Fruit fly (Drosophila melanogaster) whole organism, pupa: ENCODE measurements around the gene CG10035.

Experiments
- CG10348 ChIP-seq: fragments of 200-800 bp; sonication (Bioruptor generic); IDR thresholded peaks from 2 replicates; pipeline ENCODE4 v1.3.6; 2022; ENCODE audit warnings: missing biosample characterization, missing genetic modification characterization
- CG12605 ChIP-seq: fragments of 200-800 bp; sonication (Bioruptor generic); IDR thresholded peaks from 2 replicates; pipeline ENCODE4 v1.3.6; 2022; ENCODE audit warnings: missing biosample characterization, missing genetic modification characterization
- CG13204 ChIP-seq: fragments of 200-800 bp; sonication (Bioruptor generic); optimal IDR thresholded peaks from 2 replicates; lab custom pipeline; 2018; ENCODE audit warnings: missing biosample characterization, mild to moderate bottlenecking, missing genetic modification characterization, moderate library complexity
- CG14655 ChIP-seq: fragments of 200-800 bp; sonication (Bioruptor generic); optimal IDR thresholded peaks from 3 replicates; lab custom pipeline; 2017; ENCODE audit warnings: mild to moderate bottlenecking, missing biosample characterization, missing genetic modification reagents, missing genetic modification characterization
- CG17806 ChIP-seq: fragments of 200-800 bp; sonication (Bioruptor generic); optimal IDR thresholded peaks from 2 replicates; lab custom pipeline; 2018; ENCODE audit warnings: missing biosample characterization, mild to moderate bottlenecking, missing genetic modification characterization, moderate library complexity
- CG32121 ChIP-seq: fragments of 200-800 bp; sonication (Bioruptor generic); IDR thresholded peaks from 2 replicates; pipeline ENCODE4 v1.3.6; 2022; ENCODE audit warnings: missing biosample characterization, missing genetic modification characterization
- CG34367 ChIP-seq: fragments of 200-800 bp; sonication (Bioruptor generic); optimal IDR thresholded peaks from 2 replicates; lab custom pipeline; 2018; ENCODE audit warnings: missing biosample characterization, mild to moderate bottlenecking, missing genetic modification characterization
- CG4496 ChIP-seq: fragments of 200-800 bp; sonication (Bioruptor generic); IDR thresholded peaks from 3 replicates; pipeline ENCODE4 v1.3.6; 2022; ENCODE audit warnings: missing biosample characterization, missing genetic modification characterization
- CG8159 ChIP-seq: fragments of 200-800 bp; sonication (Bioruptor generic); optimal IDR thresholded peaks from 3 replicates; lab custom pipeline; 2018; ENCODE audit warnings: missing biosample characterization, mild to moderate bottlenecking, missing genetic modification characterization, moderate library complexity
- CG8301 ChIP-seq: fragments of 200-800 bp; sonication (Bioruptor generic); optimal IDR thresholded peaks from 2 replicates; lab custom pipeline; 2018; ENCODE audit warnings: missing biosample characterization, mild to moderate bottlenecking, missing genetic modification characterization
- CG9948 ChIP-seq: fragments of 200-800 bp; sonication (Bioruptor generic); optimal IDR thresholded peaks from 2 replicates; lab custom pipeline; 2018; ENCODE audit warnings: missing biosample characterization, mild to moderate bottlenecking, missing genetic modification characterization, moderate library complexity
- D1 ChIP-seq: fragments of 200-800 bp; sonication (Bioruptor generic); optimal IDR thresholded peaks from 2 replicates; lab custom pipeline; 2018; ENCODE audit warnings: missing biosample characterization, mild to moderate bottlenecking, missing genetic modification characterization, moderate library complexity
- EcR ChIP-seq: fragments of 200-800 bp; sonication (Bioruptor generic); optimal IDR thresholded peaks from 3 replicates; lab custom pipeline; 2019; ENCODE audit warnings: missing biosample characterization, missing genetic modification characterization, mild to moderate bottlenecking, moderate library complexity, missing genetic modification reagents
- Ets98B ChIP-seq: fragments of 200-800 bp; sonication (Bioruptor generic); IDR thresholded peaks from 2 replicates; pipeline ENCODE4 v1.3.6; 2022; ENCODE audit warnings: missing biosample characterization, missing genetic modification characterization
- Pif1A ChIP-seq: fragments of 200-800 bp; sonication (Bioruptor generic); optimal IDR thresholded peaks from 3 replicates; lab custom pipeline; 2016; ENCODE audit warnings: missing biosample characterization, missing genetic modification characterization
- Pif1B ChIP-seq: fragments of 200-800 bp; sonication (Bioruptor generic); optimal IDR thresholded peaks from 3 replicates; lab custom pipeline; 2016; ENCODE audit warnings: missing biosample characterization, missing genetic modification characterization
- Snoo ChIP-seq: fragments of 200-800 bp; sonication (Bioruptor generic); optimal IDR thresholded peaks from 3 replicates; lab custom pipeline; 2017; ENCODE audit warnings: missing biosample characterization, mild to moderate bottlenecking, missing genetic modification characterization, inconsistent platforms
- fd96Ca ChIP-seq: fragments of 200-800 bp; sonication (Bioruptor generic); IDR thresholded peaks from 3 replicates; pipeline ENCODE4 v1.3.6; 2022; ENCODE audit warnings: missing biosample characterization, missing genetic modification characterization
- gl ChIP-seq: fragments of 200-800 bp; sonication (Bioruptor generic); optimal IDR thresholded peaks from 2 replicates; lab custom pipeline; 2018; ENCODE audit warnings: missing biosample characterization, mild to moderate bottlenecking, missing genetic modification characterization
- rn ChIP-seq: fragments of 200-800 bp; sonication (Bioruptor generic); IDR thresholded peaks from 2 replicates; pipeline ENCODE4 v1.3.6; 2022; ENCODE audit warnings: missing biosample characterization, missing genetic modification characterization

CG10035 gene

dm6 chr3R:12385949-12386348 lies 3.5 kb upstream of the CG10035 start, which contains the start of gene Sol1:
Gene Sol1, plus strand, starts transcription at chr3R:12386249.
- no peak for TF ChIP-seq CG10348 (GFP tag; lab: Robert Waterston, UW)

DNA sequence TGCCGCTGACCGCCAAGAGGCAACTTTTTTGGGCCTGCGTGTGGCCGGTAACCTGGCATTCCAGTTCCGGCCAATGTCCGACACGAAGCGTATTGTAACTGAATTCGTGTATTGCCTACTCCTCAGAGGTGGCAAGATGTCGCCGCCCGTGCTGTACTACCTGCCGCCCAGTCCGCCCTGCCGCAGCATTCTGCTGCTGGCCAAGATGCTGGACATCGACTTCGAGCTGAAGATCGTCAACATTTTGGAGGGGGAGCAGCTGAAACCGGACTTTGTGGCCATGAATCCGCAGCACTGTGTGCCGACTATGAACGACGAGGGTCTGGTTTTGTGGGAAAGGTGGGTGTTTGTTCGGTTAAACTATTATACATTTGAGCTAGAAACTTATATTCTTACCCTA lies 1.8 kb upstream of the CG10035 start:
- peak; percentile 84 for TF ChIP-seq CG4496 (GFP tag; lab: Robert Waterston, UW)
- TF ChIP-seq Ets98B, result peak; percentile 12; the same call in 1 of the 2 replicates
- TF ChIP-seq CG8159 (tag; lab: Kevin White, UChicago), result no peak

dm6 chr3R:12383784-12384183 lies 1.3 kb upstream of the CG10035 start:
- TF ChIP-seq fd96Ca, result no peak
- TF ChIP-seq D1 (tag; lab: Kevin White, UChicago), result peak; percentile 71
- TF ChIP-seq CG32121 (GFP tag; lab: Robert Waterston, UW), result no peak

dm6 chr3R:12383036-12383435 lies 545 bp upstream of the CG10035 start, which contains the start of gene GstD11:
Gene GstD11, plus strand, starts transcription at chr3R:12383336.
- no peak for TF ChIP-seq CG17806 (tag; lab: Kevin White, UChicago)
- TF ChIP-seq CG8159 (tag; lab: Kevin White, UChicago), result no peak
- TF ChIP-seq CG4496 (GFP tag; lab: Robert Waterston, UW), result no peak
- no peak for TF ChIP-seq CG14655 (GFP tag; lab: Kevin White, UChicago)
- no peak for TF ChIP-seq Pif1B (GFP tag; lab: Kevin White, UChicago)
- no peak for TF ChIP-seq Pif1A (GFP tag; lab: Kevin White, UChicago)
- no peak for TF ChIP-seq CG8301 (tag; lab: Kevin White, UChicago)
- TF ChIP-seq rn (GFP tag; lab: Robert Waterston, UW), result no peak
- TF ChIP-seq CG9948 (tag; lab: Kevin White, UChicago), result no peak

dm6 chr3R:12381130-12381700 lies 1.3 kb downstream of the CG10035 start:
- TF ChIP-seq CG8301 (tag; lab: Kevin White, UChicago) (peak; percentile 73), CG12605 (no peak; the same call in 1 of the 2 replicates), EcR (GFP tag; lab: Kevin White, UChicago) (peak; percentile 58), CG4496 (GFP tag; lab: Robert Waterston, UW) (peak; percentile 67), Ets98B (peak; percentile 55; the same call in 1 of the 2 replicates), CG14655 (GFP tag; lab: Kevin White, UChicago) (peak; percentile 69), gl (tag; lab: Kevin White, UChicago) (no peak), CG32121 (GFP tag; lab: Robert Waterston, UW) (peak; percentile 58; the same call in 1 of the 2 replicates), rn (GFP tag; lab: Robert Waterston, UW) (no peak), CG13204 (GFP tag; lab: Kevin White, UChicago) (no peak)
- TF ChIP-seq, all 21 proteins: peak for 6

dm6 chr3R:12379708-12380107 lies 2.8 kb downstream of the CG10035 start, which contains the start of gene GstD8:
Gene GstD8, plus strand, starts transcription at chr3R:12380008.
- TF ChIP-seq Pif1A (GFP tag; lab: Kevin White, UChicago), result no peak
- no peak for TF ChIP-seq CG4496 (GFP tag; lab: Robert Waterston, UW)
- no peak for TF ChIP-seq CG10348 (GFP tag; lab: Robert Waterston, UW)
- TF ChIP-seq CG9948 (tag; lab: Kevin White, UChicago), result no peak
- TF ChIP-seq Snoo, result no peak
- TF ChIP-seq CG17806 (tag; lab: Kevin White, UChicago), result no peak
- TF ChIP-seq fd96Ca, result no peak
- no peak for TF ChIP-seq CG12605

DNA sequence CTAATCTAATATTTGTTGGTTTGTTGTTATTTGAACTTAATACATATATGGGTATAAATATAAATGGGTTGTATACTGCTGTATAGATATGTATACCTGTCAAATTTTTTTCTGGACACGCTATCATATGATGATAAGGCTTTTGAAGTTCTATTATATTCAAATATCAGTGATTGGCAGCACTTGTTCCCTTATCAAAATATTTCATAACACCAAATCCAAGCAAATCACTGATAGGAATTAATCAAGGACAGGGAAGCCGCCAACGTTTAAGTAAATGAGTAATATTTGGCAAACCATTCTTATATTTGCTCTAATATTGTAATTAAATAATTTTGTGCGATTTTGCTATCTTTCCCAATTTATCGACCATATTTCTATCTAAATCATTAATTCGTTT lies 3.2 kb downstream of the CG10035 start:
- TF ChIP-seq CG34367 (tag; lab: Kevin White, UChicago), result no peak

- no peak for TF ChIP-seq CG4496 (GFP tag; lab: Robert Waterston, UW)
- TF ChIP-seq, all 21 proteins: peak for 0
Measured at dm6 chr3R:12378200-12378599, 4.3 kb downstream of the CG10035 start, which contains the start of gene GstD7. Gene GstD7, plus strand, starts transcription at chr3R:12378500.

DNA sequence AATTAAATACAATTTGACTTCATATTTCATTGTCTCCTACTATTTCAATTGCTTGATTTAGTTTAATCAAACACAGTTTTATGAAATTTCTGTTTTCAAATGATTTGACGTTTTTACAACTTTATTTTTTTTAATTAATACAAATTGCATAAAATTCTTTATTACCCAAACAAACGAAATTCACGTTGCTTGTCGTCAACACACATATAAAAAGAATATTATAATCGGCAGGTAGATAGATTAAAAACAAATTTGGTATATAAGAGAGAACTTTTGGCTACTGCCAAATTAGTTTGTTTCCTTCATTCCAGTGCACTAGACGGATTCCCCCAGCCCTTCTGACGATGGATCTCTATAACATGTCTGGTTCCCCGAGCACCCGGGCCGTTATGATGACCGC lies 5.7 kb downstream of the CG10035 start, which contains the start of gene GstD6:
GstD6 (plus strand) TSS at position 301 of the 400 bp plus-strand sequence.
- TF ChIP-seq CG4496 (GFP tag; lab: Robert Waterston, UW) (no peak), Ets98B (no peak), CG9948 (tag; lab: Kevin White, UChicago) (no peak), rn (GFP tag; lab: Robert Waterston, UW) (no peak), fd96Ca (no peak), Snoo (no peak), gl (tag; lab: Kevin White, UChicago) (no peak), CG34367 (tag; lab: Kevin White, UChicago) (no peak), CG12605 (no peak), Pif1B (GFP tag; lab: Kevin White, UChicago) (no peak), Pif1A (GFP tag; lab: Kevin White, UChicago) (no peak), CG17806 (tag; lab: Kevin White, UChicago) (no peak), CG8301 (tag; lab: Kevin White, UChicago) (no peak), CG14655 (GFP tag; lab: Kevin White, UChicago) (no peak)
